Worm (Caenorhabditis elegans) whole organism, L1 larva: ENCODE results near the gene pals-19.
"Not testable (repeated sequence)": the region's sequence is repeated elsewhere in the genome, so short reads cannot be mapped to it uniquely, and the experiment has no call there.

Experiments
- C04F5.9 ChIP-seq: sonication (generic microtip); optimal IDR thresholded peaks from 2 replicates; lab custom pipeline; 2016; ENCODE audit warnings: missing genetic modification characterization, missing compliant biosample characterization
- C16A3.4 ChIP-seq: fragments of 150-350 bp; optimal IDR thresholded peaks from 2 replicates; lab custom pipeline; 2014; ENCODE audit warnings: missing biosample characterization, missing genetic modification characterization
- C34B4.2 ChIP-seq: sonication (generic microtip); optimal IDR thresholded peaks from 2 replicates; lab custom pipeline; 2017; ENCODE audit warnings: mild to moderate bottlenecking, missing genetic modification characterization, missing compliant biosample characterization
- aha-1 ChIP-seq: fragments of 150-350 bp; optimal IDR thresholded peaks from 2 replicates; lab custom pipeline; 2014; ENCODE audit warnings: missing biosample characterization, missing genetic modification characterization
- aly-2 ChIP-seq: fragments of 150-350 bp; optimal IDR thresholded peaks from 2 replicates; lab custom pipeline; 2014; ENCODE audit warnings: missing biosample characterization, missing genetic modification characterization
- ceh-63 ChIP-seq: fragments of 200-800 bp; sonication (Bioruptor generic); optimal IDR thresholded peaks from 2 replicates; lab custom pipeline; 2018; ENCODE audit warnings: mild to moderate bottlenecking, missing genetic modification characterization, missing compliant biosample characterization
- ceh-82 ChIP-seq, 3 experiments: fragments of 150-350 bp in 1 of 3; sonication (generic microtip) in 2 of 3; optimal IDR thresholded peaks; 2 replicates each; lab custom pipeline; 2014 to 2017; ENCODE audit warnings: missing biosample characterization in 3 of 3, missing genetic modification characterization in 3 of 3
- dpl-1 ChIP-seq, 3 experiments: fragments of 150-350 bp in 2 of 3; sonication (generic microtip) in 1 of 3; optimal IDR thresholded peaks; 2 replicates each; lab custom pipeline; 2014 to 2017; ENCODE audit warnings: missing biosample characterization in 3 of 3, missing genetic modification characterization in 3 of 3, missing genetic modification reagents in 3 of 3
- efl-3 ChIP-seq: fragments of 200-800 bp; sonication (Bioruptor generic); optimal IDR thresholded peaks from 2 replicates; lab custom pipeline; 2018; ENCODE audit warnings: mild to moderate bottlenecking, missing genetic modification characterization, missing compliant biosample characterization
- egl-27 ChIP-seq, 2 experiments: fragments of 150-350 bp in 1 of 2; sonication (generic microtip); optimal IDR thresholded peaks; 3 replicates each; lab custom pipeline; 2017 to 2018; ENCODE audit warnings: missing biosample characterization in 2 of 2, missing genetic modification characterization in 2 of 2, missing genetic modification reagents in 2 of 2
- elt-2 ChIP-seq: sonication (generic microtip); optimal IDR thresholded peaks from 2 replicates; lab custom pipeline; 2016; ENCODE audit warnings: missing genetic modification characterization, mild to moderate bottlenecking, inconsistent platforms, missing compliant biosample characterization, missing genetic modification reagents
- fkh-10 ChIP-seq: sonication (generic microtip); optimal IDR thresholded peaks from 2 replicates; lab custom pipeline; 2017; ENCODE audit warnings: missing biosample characterization, missing genetic modification reagents, missing genetic modification characterization
- fkh-8 ChIP-seq: sonication (generic microtip); optimal IDR thresholded peaks from 2 replicates; lab custom pipeline; 2016; ENCODE audit warnings: mild to moderate bottlenecking, missing genetic modification characterization, missing compliant biosample characterization
- grh-1 ChIP-seq: fragments of 200-800 bp; sonication (Bioruptor generic); IDR thresholded peaks from 2 replicates; pipeline ENCODE4 v1.3.6; 2022; ENCODE audit warnings: missing genetic modification reagents, missing genetic modification characterization, missing compliant biosample characterization
- hlh-17 ChIP-seq: fragments of 200-800 bp; sonication (Bioruptor generic); optimal IDR thresholded peaks from 2 replicates; lab custom pipeline; 2018; ENCODE audit warnings: missing genetic modification characterization, mild to moderate bottlenecking, missing compliant biosample characterization, moderate library complexity, borderline replicate concordance
- hpl-2 ChIP-seq: fragments of 150-350 bp; optimal IDR thresholded peaks from 2 replicates; lab custom pipeline; 2014; ENCODE audit warnings: missing biosample characterization, missing genetic modification reagents, missing genetic modification characterization
- irx-1 ChIP-seq: sonication (generic microtip); optimal IDR thresholded peaks from 2 replicates; lab custom pipeline; 2016; ENCODE audit warnings: missing genetic modification characterization, missing compliant biosample characterization
- lin-35 ChIP-seq, 2 experiments: fragments of 150-350 bp; optimal IDR thresholded peaks; 2 replicates each; lab custom pipeline; 2014; ENCODE audit warnings: missing biosample characterization in 2 of 2, missing genetic modification characterization in 2 of 2, missing genetic modification reagents in 2 of 2
- lsy-2 ChIP-seq, 2 experiments: fragments of 150-350 bp; optimal IDR thresholded peaks; 2 replicates each; lab custom pipeline; 2014; ENCODE audit warnings: missing biosample characterization in 2 of 2, missing genetic modification characterization in 2 of 2
- mef-2 ChIP-seq: fragments of 150-350 bp; optimal IDR thresholded peaks from 2 replicates; lab custom pipeline; 2014; ENCODE audit warnings: missing biosample characterization, missing genetic modification characterization
- nhr-11 ChIP-seq: fragments of 150-350 bp; optimal IDR thresholded peaks from 2 replicates; lab custom pipeline; 2014; ENCODE audit warnings: missing biosample characterization, missing genetic modification characterization
- nhr-84 ChIP-seq: sonication (generic microtip); optimal IDR thresholded peaks from 2 replicates; lab custom pipeline; 2017; ENCODE audit warnings: missing biosample characterization, missing genetic modification characterization
- nhr-90 ChIP-seq: sonication (generic microtip); optimal IDR thresholded peaks from 2 replicates; lab custom pipeline; 2016; ENCODE audit warnings: mild to moderate bottlenecking, missing genetic modification characterization, missing compliant biosample characterization; ENCODE audit not compliant: poor library complexity
- pag-3 ChIP-seq: sonication (generic microtip); optimal IDR thresholded peaks from 2 replicates; lab custom pipeline; 2017; ENCODE audit warnings: missing genetic modification characterization, mild to moderate bottlenecking, missing compliant biosample characterization, antibody characterized with exemption, borderline replicate concordance; ENCODE audit not compliant: insufficient read depth
- pqm-1 ChIP-seq: sonication (generic microtip); optimal IDR thresholded peaks from 3 replicates; lab custom pipeline; 2017; ENCODE audit warnings: missing biosample characterization, missing genetic modification characterization
- rnt-1 ChIP-seq: sonication (generic microtip); optimal IDR thresholded peaks from 2 replicates; lab custom pipeline; 2016; ENCODE audit warnings: mild to moderate bottlenecking, missing genetic modification characterization, moderate library complexity, missing compliant biosample characterization
- skn-1 ChIP-seq: fragments of 150-350 bp; optimal IDR thresholded peaks from 2 replicates; lab custom pipeline; 2014; ENCODE audit warnings: missing biosample characterization, missing genetic modification characterization
- snu-23 ChIP-seq: sonication (generic microtip); optimal IDR thresholded peaks from 2 replicates; lab custom pipeline; 2016; ENCODE audit warnings: missing genetic modification characterization, missing compliant biosample characterization
- unc-86 ChIP-seq: sonication (generic microtip); optimal IDR thresholded peaks from 2 replicates; lab custom pipeline; 2016; ENCODE audit warnings: missing genetic modification characterization, missing compliant biosample characterization
- unc-98 ChIP-seq: fragments of 200-800 bp; sonication (Bioruptor generic); IDR thresholded peaks from 2 replicates; pipeline ENCODE4 v1.3.6; 2022; ENCODE audit warnings: missing genetic modification characterization, missing compliant biosample characterization
- zag-1 ChIP-seq: fragments of 150-350 bp; optimal IDR thresholded peaks from 2 replicates; lab custom pipeline; 2014; ENCODE audit warnings: missing biosample characterization, missing genetic modification characterization
- zip-4 ChIP-seq: fragments of 200-800 bp; sonication (Bioruptor generic); optimal IDR thresholded peaks from 2 replicates; lab custom pipeline; 2018; ENCODE audit warnings: mild to moderate bottlenecking, missing genetic modification characterization, moderate library complexity, missing compliant biosample characterization
- ztf-11 ChIP-seq, 2 experiments: sonication (generic microtip); optimal IDR thresholded peaks; 2 replicates each; lab custom pipeline; 2016 to 2017; ENCODE audit warnings: missing genetic modification characterization in 2 of 2, missing biosample characterization in 1 of 2, missing compliant biosample characterization in 1 of 2

Gene pals-19

DNA sequence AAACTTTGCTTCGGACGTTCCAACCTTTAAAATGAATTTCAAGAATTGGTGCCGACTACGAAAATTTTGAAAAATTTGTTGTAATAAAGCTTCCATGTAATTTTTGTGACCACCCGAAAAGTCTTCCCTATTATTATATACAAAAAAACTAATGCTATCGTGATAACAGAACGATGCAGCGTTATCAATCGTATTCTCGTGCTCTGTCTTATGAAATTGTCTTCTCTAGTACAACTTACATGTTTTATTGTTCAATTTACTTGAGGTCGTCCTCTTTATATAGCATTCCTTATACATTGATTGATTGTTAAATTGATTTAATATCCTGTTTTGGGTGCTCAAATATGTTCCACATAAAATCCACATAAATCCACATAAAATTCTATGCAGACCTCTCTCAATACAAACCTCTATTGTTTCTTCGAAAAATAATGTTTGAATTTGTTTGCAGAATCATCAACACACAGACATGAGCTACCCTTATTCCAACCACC is at the start of gene pals-19:
Gene pals-19 (plus strand): TSS at position 444 of the 494 bp plus-strand sequence.
- TF ChIP-seq lin-35 (GFP tag; optimal IDR thresholded peaks at IDR 0.05; lab: Kevin White, UChicago) (peak in 1 of 2 experiments; percentile 9), elt-2 (tag; lab: Kevin White, UChicago) (peak; percentile 78), hpl-2 (no peak)

DNA sequence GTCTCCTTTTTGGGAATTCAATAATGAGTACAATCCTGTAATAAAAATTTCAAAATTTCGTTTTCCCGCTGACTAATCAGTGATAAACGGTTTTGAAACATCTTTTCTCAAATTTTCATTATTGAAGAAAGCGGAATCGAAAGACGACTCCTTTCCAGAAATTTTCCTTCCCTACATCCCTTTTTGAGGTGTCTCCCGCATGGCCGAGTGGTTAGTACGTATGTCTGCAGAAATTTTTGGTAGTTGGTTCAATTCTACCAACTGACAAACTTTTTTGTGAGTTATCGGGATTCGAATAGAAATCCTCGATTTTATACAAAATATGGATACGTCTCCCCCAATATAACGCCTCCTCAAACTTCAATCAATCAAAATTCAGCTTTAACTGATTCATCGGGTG is 47.2 kb upstream of the pals-19 start:
- TF ChIP-seq pag-3 (tag; lab: Kevin White, UChicago) (no peak), ztf-11 (tag; optimal IDR thresholded peaks at IDR 0.05; lab: Kevin White, UChicago) (no peak), fkh-8 (tag; lab: Kevin White, UChicago) (no peak), nhr-90 (tag; lab: Kevin White, UChicago) (no peak), C34B4.2 (tag; lab: Kevin White, UChicago) (no peak), C16A3.4 (tag; lab: Kevin White, UChicago) (no peak), zip-4 (GFP tag; lab: Kevin White, UChicago) (no peak), egl-27 (tag; optimal IDR thresholded peaks at IDR 0.05; lab: Kevin White, UChicago) (no peak), aly-2 (tag; lab: Kevin White, UChicago) (no peak), irx-1 (tag; lab: Kevin White, UChicago) (no peak), lin-35 (GFP tag; optimal IDR thresholded peaks at IDR 0.05; lab: Kevin White, UChicago) (no peak)

DNA sequence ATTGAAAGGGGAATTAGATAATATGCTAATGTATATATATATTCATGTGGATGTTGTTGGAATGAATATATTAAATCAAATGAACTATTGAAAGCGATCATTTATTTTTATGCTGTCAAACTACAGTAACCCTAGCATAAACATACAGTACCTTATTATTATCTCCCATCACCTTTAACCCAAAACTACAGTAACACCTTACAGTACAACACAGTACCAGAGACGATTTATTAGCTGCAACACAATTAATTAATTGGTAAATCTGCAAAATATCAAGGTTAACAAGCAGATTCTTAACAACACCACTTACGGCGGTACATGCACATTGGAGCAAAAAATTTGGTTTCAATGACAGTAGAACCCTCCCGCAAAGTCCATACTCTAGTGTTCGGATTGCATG is 46.4 kb upstream of the pals-19 start, which contains the start of gene Y82E9BL.1:
Gene Y82E9BL.1 (minus strand): TSS at position 101 of the 400 bp plus-strand sequence.
- TF ChIP-seq lsy-2 (tag; optimal IDR thresholded peaks at IDR 0.05; lab: Kevin White, UChicago) (no peak), rnt-1 (tag; lab: Kevin White, UChicago) (no peak), skn-1 (tag; lab: Kevin White, UChicago) (no peak), nhr-84 (tag; lab: Kevin White, UChicago) (no peak), ceh-82 (tag; optimal IDR thresholded peaks at IDR 0.05; lab: Kevin White, UChicago) (no peak), hlh-17 (GFP tag; lab: Kevin White, UChicago) (no peak), dpl-1 (GFP tag; optimal IDR thresholded peaks at IDR 0.05; lab: Kevin White, UChicago) (no peak), C04F5.9 (tag; lab: Kevin White, UChicago) (no peak), snu-23 (no peak), zag-1 (tag; lab: Kevin White, UChicago) (no peak), ceh-63 (GFP tag; lab: Kevin White, UChicago) (no peak), unc-98 (GFP tag; lab: Robert Waterston, UW) (no peak)

DNA sequence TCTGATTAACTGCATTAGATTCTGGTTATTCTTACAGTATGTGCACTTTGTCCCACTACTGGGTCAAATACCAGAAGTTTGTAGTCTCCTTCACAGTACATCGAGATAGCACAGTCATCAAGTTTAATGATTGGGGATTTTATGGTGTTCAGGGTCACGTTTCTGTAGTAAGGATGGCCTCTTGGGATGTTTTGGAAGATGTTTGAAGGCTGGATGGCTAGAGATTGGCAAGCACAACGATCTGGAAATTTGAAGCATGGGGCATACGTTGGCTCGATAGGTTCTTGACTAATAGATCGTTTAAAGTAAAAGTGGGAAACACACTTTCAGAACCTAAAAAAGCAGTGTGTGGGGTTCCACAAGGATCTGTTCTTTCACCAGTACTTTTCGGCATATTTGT is 43.8 kb upstream of the pals-19 start, which contains the start of gene Y82E9BR.8:
Gene Y82E9BR.8 (minus strand): TSS at position 101 of the 400 bp plus-strand sequence.
- TF ChIP-seq pqm-1 (tag; lab: Kevin White, UChicago); lin-35 (GFP tag; optimal IDR thresholded peaks at IDR 0.05; lab: Kevin White, UChicago); elt-2 (tag; lab: Kevin White, UChicago): not testable (repeated sequence)

DNA sequence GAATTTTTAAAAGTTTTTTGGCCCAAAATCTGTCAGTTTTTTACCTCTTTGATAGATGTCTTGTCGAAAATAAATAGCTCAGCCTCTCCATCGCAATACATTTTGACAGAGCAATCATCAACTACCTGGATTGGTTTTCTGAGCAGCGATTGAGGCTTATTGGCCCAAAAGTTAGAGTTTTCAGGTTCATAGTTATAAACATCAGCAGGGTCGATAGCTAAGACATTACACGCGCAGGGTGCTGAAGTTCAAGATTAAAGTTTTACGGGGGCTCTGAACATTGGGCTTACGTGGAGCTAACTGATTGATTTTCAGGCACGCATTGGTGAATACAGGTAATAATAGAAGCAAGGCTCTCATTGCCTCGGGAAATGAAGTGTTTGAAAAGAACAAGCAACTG is 42.1 kb upstream of the pals-19 start, which contains the start of gene Y82E9BR.9:
Gene Y82E9BR.9 (minus strand): TSS at position 101 of the 400 bp plus-strand sequence.
- no peak for TF ChIP-seq unc-86 (tag; lab: Kevin White, UChicago)
- TF ChIP-seq aha-1 (tag; lab: Kevin White, UChicago) = no peak
- no peak for TF ChIP-seq irx-1 (tag; lab: Kevin White, UChicago)
- no peak for TF ChIP-seq ceh-63 (GFP tag; lab: Kevin White, UChicago)
- no peak for TF ChIP-seq efl-3 (GFP tag; lab: Kevin White, UChicago)
- no peak for TF ChIP-seq C34B4.2 (tag; lab: Kevin White, UChicago)
- TF ChIP-seq ceh-82 (tag; optimal IDR thresholded peaks at IDR 0.05; lab: Kevin White, UChicago) = no peak
- no peak for TF ChIP-seq fkh-10 (GFP tag; lab: Kevin White, UChicago)
- no peak for TF ChIP-seq grh-1 (GFP tag; lab: Robert Waterston, UW)
- TF ChIP-seq mef-2 (tag; lab: Kevin White, UChicago) = no peak
- no peak for TF ChIP-seq nhr-11
